Worm (Caenorhabditis elegans) whole organism, midembryonic: Measurements from ENCODE around the gene T09B9.3.
A peak's percentile ranks its signal among the peaks of the same experiment; 100 is the strongest.

Experiments
- T22C8.4 ChIP-seq: fragments of 200-800 bp; sonication (Bioruptor generic); IDR thresholded peaks from 2 replicates; pipeline ENCODE4 v1.3.6; 2022; ENCODE audit warnings: missing genetic modification characterization, missing compliant biosample characterization
- cog-1 ChIP-seq: sonication (generic microtip); optimal IDR thresholded peaks from 2 replicates; lab custom pipeline; 2016; ENCODE audit warnings: missing genetic modification characterization, missing compliant biosample characterization
- flt-1 ChIP-seq: fragments of 200-800 bp; sonication (Bioruptor generic); IDR thresholded peaks from 2 replicates; pipeline ENCODE4 v1.3.6; 2022; ENCODE audit warnings: missing genetic modification characterization, missing compliant biosample characterization
- klf-2 ChIP-seq: fragments of 200-800 bp; sonication (Bioruptor generic); conservative IDR thresholded peaks from 2 replicates; pipeline ENCODE4 v1.3.6; 2022; ENCODE audit warnings: missing genetic modification reagents, missing genetic modification characterization, missing compliant biosample characterization
- med-1 ChIP-seq: sonication (generic microtip); optimal IDR thresholded peaks from 2 replicates; lab custom pipeline; 2017; ENCODE audit warnings: missing genetic modification characterization, mild to moderate bottlenecking, missing compliant biosample characterization, antibody characterized with exemption, missing genetic modification reagents; ENCODE audit not compliant: insufficient read depth
- ref-1 ChIP-seq: fragments of 200-800 bp; sonication (Bioruptor generic); conservative IDR thresholded peaks from 2 replicates; pipeline ENCODE4 v1.3.6; 2022; ENCODE audit warnings: missing genetic modification reagents, missing genetic modification characterization, missing compliant biosample characterization
- tab-1 ChIP-seq: fragments of 200-800 bp; sonication (Bioruptor generic); IDR thresholded peaks from 2 replicates; pipeline ENCODE4 v1.3.6; 2022; ENCODE audit warnings: missing genetic modification characterization, missing compliant biosample characterization
- ztf-23 ChIP-seq: fragments of 200-800 bp; sonication (Bioruptor generic); IDR thresholded peaks from 2 replicates; pipeline ENCODE4 v1.3.6; 2022; ENCODE audit warnings: missing genetic modification reagents, missing genetic modification characterization, missing compliant biosample characterization
- ztf-29 ChIP-seq: fragments of 200-800 bp; sonication (Bioruptor generic); IDR thresholded peaks from 2 replicates; pipeline ENCODE4 v1.3.6; 2022; ENCODE audit warnings: missing genetic modification reagents, missing genetic modification characterization, missing compliant biosample characterization

Gene T09B9.3

DNA sequence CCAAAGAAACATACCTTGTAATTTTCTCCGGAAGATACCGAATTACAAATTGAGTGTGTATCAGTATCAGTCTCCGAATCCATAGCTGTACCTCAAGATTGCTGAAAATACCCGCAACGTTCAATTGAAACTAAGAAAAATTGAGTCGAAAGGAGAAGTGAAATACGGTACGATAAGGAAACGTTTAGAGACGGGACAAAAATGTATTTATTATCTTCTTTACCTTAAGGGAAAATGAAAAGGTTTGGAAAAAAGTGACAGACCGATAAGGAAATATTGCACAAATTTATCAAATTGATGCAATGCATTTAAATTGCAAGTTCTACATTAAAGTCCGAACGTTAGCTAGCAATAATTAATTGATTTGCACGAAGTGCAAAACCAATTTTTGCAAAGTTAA, 27.9 kb upstream of the T09B9.3 start, which contains the start of gene F36G3.1:
Gene F36G3.1, minus strand, starts transcription at position 101 of the 400 bp plus-strand sequence.
- no peak for TF ChIP-seq cog-1 (tag; lab: Kevin White, UChicago)
- no peak for TF ChIP-seq tab-1 (GFP tag; lab: Robert Waterston, UW)
- TF ChIP-seq ztf-29 (GFP tag; lab: Robert Waterston, UW) = no peak
- TF ChIP-seq ref-1 (GFP tag; lab: Robert Waterston, UW) = no peak
- TF ChIP-seq med-1 = no peak
- no peak for TF ChIP-seq klf-2
- TF ChIP-seq T22C8.4 = no peak
- TF ChIP-seq flt-1 (GFP tag; lab: Robert Waterston, UW) = no peak
- TF ChIP-seq ztf-23 = no peak

DNA sequence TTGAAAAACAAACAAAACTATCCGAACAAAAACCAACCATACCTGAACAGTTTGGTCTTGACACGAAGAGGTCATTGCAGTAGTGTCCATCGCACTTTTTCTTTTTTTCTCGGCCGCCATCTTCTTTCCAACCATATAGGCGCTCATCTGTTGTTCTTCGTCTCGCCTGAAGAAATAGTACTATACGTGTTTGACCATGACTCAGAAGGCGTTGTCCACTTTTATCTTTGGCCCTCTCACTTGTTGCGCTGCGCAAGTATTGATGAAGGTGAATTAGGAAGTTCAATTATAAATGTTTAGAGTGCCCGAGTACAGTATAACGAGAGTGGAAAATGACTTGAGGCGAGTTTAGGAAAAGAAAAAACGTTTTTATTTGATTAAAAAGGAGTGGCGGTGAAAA, 24.7 kb upstream of the T09B9.3 start:
- TF ChIP-seq ref-1 (GFP tag; lab: Robert Waterston, UW) = no peak
- TF ChIP-seq T22C8.4 = no peak
- TF ChIP-seq ztf-23 = no peak
- TF ChIP-seq med-1 = no peak
- TF ChIP-seq tab-1 (GFP tag; lab: Robert Waterston, UW) = no peak
- TF ChIP-seq cog-1 (tag; lab: Kevin White, UChicago) = no peak

DNA sequence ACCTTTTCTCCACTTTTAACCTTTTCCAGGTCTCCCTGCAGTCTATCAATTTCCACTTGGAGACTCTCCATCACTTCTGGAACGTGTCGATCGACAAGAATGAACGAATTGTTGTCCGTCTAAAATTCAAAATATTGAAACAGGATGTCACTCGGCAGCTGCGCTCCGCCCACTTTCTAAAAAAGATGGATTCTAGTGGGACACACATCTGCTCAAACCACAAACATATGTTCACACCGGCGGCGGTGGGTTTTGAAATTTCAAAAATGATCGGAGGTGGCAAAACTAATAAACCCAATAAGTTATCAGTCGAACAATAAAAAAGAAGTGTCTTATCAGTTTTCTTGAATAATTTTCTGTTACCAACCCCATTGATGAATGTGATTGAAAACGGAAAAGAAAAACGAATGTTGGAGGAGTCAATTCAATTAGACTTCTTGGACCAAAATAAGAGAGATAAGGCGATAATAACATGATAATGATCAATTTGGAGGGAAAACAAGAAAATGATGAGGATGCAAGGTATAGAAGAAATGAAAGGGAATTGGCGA, 21.3 kb upstream of the T09B9.3 start:
- TF ChIP-seq klf-2 = no peak
- no peak for TF ChIP-seq med-1
- TF ChIP-seq tab-1 (GFP tag; lab: Robert Waterston, UW) = no peak
- TF ChIP-seq ref-1 (GFP tag; lab: Robert Waterston, UW) = no peak
- TF ChIP-seq cog-1 (tag; lab: Kevin White, UChicago) = no peak
- TF ChIP-seq T22C8.4 = no peak
- no peak for TF ChIP-seq ztf-29 (GFP tag; lab: Robert Waterston, UW)
- no peak for TF ChIP-seq flt-1 (GFP tag; lab: Robert Waterston, UW)
- no peak for TF ChIP-seq ztf-23

DNA sequence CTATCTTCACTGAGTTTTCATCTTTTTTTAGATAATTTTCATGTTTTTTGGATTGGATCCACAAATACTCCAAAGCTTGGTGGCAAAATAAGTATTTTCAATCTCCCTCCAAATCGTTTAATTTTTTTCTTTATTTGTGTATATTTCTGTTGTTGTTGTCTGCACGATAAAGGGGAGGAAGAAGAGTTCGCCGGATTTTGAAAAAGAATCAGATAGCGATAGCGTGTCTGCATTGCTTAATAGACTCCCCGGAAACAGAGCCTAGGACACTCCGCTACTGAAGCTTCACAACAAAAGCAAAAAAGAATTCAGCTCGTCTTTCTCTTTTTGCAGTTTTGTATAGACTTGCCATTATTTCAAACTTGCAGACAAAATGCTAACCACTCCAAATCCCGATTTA, 16.3 kb upstream of the T09B9.3 start, which contains the start of gene T09B9.5:
Gene T09B9.5, plus strand, starts transcription at position 301 of the 400 bp plus-strand sequence.
- no peak for TF ChIP-seq ref-1 (GFP tag; lab: Robert Waterston, UW)
- TF ChIP-seq tab-1 (GFP tag; lab: Robert Waterston, UW) = no peak
- no peak for TF ChIP-seq ztf-29 (GFP tag; lab: Robert Waterston, UW)
- no peak for TF ChIP-seq cog-1 (tag; lab: Kevin White, UChicago)
- no peak for TF ChIP-seq med-1

DNA sequence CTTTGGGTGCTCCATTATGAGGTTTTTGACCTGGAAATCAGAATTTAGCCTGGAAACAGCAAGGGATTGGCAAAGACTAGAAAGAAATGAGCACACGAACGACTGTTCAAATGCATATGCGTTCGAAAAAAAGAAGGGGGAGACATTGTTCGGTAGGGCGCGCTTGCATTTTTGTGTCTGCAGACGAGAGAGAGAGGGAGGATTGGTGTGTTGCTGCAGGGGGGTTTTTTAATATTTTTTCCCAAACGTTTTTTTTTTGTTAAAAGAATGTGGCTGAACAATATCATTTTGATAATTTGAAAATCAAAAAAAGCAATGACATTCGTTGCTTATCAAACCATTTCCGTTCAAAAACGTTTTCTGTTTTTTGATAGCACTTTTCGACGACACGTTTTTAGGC, 13.2 kb upstream of the T09B9.3 start, which contains the start of gene T09B9.4:
Gene T09B9.4, minus strand, starts transcription at position 30 of the 400 bp plus-strand sequence.
- TF ChIP-seq klf-2 (no peak), T22C8.4 (no peak)

DNA sequence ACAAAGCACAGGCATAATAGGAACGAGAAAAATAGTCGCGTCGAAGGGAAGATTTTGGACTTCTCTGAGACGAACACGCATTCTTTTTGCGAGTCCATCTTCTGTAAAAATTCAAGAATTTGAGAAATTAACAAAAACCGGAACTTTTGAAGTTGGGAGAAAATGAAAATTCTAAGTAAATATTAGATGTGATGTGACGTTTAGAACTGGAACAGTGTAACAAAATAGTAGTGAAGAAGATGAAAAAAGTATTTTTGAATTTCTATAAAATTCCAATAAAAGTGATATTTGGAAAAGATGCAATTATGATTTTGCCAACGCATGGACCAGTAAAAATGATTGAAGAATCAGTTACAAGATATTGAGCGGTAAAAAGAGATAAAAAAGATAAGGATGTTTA, 3.7 kb upstream of the T09B9.3 start, which contains the start of gene slc-17.9:
Gene slc-17.9, minus strand, starts transcription at position 101 of the 400 bp plus-strand sequence.
- TF ChIP-seq flt-1 (GFP tag; lab: Robert Waterston, UW) (no peak), cog-1 (tag; lab: Kevin White, UChicago) (no peak), ztf-29 (GFP tag; lab: Robert Waterston, UW) (no peak), tab-1 (GFP tag; lab: Robert Waterston, UW) (no peak), klf-2 (no peak), T22C8.4 (no peak), med-1 (no peak), ztf-23 (no peak), ref-1 (GFP tag; lab: Robert Waterston, UW) (no peak)

DNA sequence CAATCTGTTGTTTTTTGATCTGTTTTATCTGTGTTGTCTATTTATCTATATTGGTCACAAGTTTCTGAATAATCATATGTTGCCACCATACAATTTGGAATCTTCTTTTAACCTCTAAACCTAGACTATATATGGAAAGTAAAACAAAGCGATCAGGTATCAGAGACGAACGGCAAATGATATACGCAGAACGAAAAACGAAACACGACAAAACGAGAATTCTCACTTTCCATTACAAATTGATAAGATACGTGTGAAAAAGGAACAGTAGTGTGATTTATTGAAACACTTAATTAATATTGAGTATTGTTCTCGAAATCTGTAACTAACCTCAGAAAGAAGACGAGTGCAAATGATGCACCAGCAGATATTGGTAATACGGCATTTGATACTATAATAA, 2.7 kb upstream of the T09B9.3 start:
- no peak for TF ChIP-seq med-1
- no peak for TF ChIP-seq ztf-23
- TF ChIP-seq klf-2 = no peak
- TF ChIP-seq ref-1 (GFP tag; lab: Robert Waterston, UW) = no peak
- TF ChIP-seq cog-1 (tag; lab: Kevin White, UChicago) = no peak
- TF ChIP-seq flt-1 (GFP tag; lab: Robert Waterston, UW) = no peak
- TF ChIP-seq T22C8.4 = no peak
- TF ChIP-seq ztf-29 (GFP tag; lab: Robert Waterston, UW) = no peak
- TF ChIP-seq tab-1 (GFP tag; lab: Robert Waterston, UW) = no peak

DNA sequence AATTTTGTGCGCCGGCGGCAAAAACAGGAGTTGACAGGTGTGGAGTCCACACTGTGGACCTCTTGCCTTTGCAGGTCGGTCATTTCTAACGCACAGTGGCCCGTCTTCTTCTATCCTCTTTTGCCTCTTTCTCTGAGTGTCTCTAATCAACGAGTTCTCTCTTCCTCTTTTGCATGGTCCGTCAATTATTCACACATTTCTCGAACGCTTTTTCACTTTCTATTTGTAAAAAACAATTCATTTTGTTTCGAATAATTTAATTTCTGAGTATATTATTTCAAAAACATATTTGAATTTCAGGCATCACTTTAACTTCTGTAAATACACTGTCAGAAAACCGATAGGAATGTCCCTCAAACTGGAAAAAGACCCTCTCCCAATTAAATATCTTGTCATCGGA, 4.2 kb downstream of the T09B9.3 start, which contains the start of gene T09B9.1:
Gene T09B9.1, plus strand, starts transcription at position 301 of the 400 bp plus-strand sequence.
- TF ChIP-seq flt-1 (GFP tag; lab: Robert Waterston, UW) = no peak
- no peak for TF ChIP-seq ztf-23
- no peak for TF ChIP-seq cog-1 (tag; lab: Kevin White, UChicago)
- no peak for TF ChIP-seq tab-1 (GFP tag; lab: Robert Waterston, UW)
- no peak for TF ChIP-seq ztf-29 (GFP tag; lab: Robert Waterston, UW)
- TF ChIP-seq med-1 = no peak
- no peak for TF ChIP-seq klf-2
- no peak for TF ChIP-seq T22C8.4
- no peak for TF ChIP-seq ref-1 (GFP tag; lab: Robert Waterston, UW)

DNA sequence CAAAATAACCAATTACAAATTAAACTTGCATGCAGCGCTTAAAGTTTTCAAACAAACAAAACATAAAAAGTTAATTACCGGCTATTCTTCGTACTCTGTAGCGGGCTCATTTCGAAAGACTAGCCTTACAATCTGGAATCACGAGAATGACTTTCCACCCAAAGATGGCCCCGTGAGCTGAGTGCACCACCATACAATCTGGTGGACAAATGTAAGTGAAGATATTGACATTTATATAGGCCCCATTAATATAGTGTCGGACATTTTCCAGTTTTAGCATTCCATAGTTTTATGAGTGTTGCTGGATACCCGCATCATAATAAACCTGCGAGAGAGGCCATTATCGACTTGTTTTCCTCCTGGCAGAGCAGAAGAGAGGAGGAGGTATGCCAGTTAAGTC, 6.6 kb downstream of the T09B9.3 start:
- TF ChIP-seq ztf-23 (no peak), cog-1 (tag; lab: Kevin White, UChicago) (no peak), med-1 (no peak), tab-1 (GFP tag; lab: Robert Waterston, UW) (no peak), flt-1 (GFP tag; lab: Robert Waterston, UW) (no peak), klf-2 (no peak), ref-1 (GFP tag; lab: Robert Waterston, UW) (no peak), ztf-29 (GFP tag; lab: Robert Waterston, UW) (no peak)

DNA sequence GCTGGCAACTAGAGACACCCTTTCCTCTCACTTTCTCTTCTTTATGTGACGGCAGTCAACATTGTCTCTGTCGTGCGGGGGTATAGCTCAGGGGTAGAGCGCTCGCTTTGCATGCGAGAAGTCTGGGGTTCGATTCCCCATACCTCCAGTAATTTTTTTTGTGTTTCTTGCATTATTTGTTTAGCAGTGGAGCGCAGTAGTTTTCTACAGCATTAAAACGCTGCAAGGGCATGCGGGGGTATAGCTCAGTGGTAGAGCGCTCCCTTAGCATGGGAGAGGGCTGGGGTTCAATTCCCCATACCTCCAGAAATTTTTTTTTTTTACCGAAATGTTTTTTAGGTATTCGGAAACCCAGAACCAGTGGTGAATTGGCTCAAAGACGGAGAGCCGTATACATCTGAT, 17.7 kb downstream of the T09B9.3 start:
- peak; percentile 97 for TF ChIP-seq ref-1 (GFP tag; lab: Robert Waterston, UW)
- peak; percentile 98 for TF ChIP-seq T22C8.4
- peak; percentile 98 for TF ChIP-seq cog-1 (tag; lab: Kevin White, UChicago)
- peak; percentile 78 for TF ChIP-seq med-1
- peak; percentile 99 for TF ChIP-seq tab-1 (GFP tag; lab: Robert Waterston, UW)
- peak; percentile 99 for TF ChIP-seq flt-1 (GFP tag; lab: Robert Waterston, UW)
- peak; percentile 99 for TF ChIP-seq klf-2
- peak; percentile 98 for TF ChIP-seq ztf-29 (GFP tag; lab: Robert Waterston, UW)
- peak; percentile 98 for TF ChIP-seq ztf-23
